Fruit fly (Drosophila melanogaster): ENCODE measurements around the gene CG1640.

Gene CG1640

dm6 chrX:13403962-13404830, 33.8 kb downstream of the CG1640 start, which contains the start of gene GstT4 (continued):
- TF ChIP-seq OdsH (GFP tag; optimal IDR thresholded peaks at IDR 0.05), result peak; percentile 86
- TF ChIP-seq cyc (GFP tag; optimal IDR thresholded peaks at IDR 0.05), result peak; percentile 80
- peak; percentile 99 for TF ChIP-seq CG6163 (GFP tag; IDR thresholded peaks at IDR 0.05)
- TF ChIP-seq CG4318 (GFP tag; optimal IDR thresholded peaks at IDR 0.05), result peak; percentile 16
- TF ChIP-seq eg (GFP tag; IDR thresholded peaks at IDR 0.05), result peak; percentile 99
- TF ChIP-seq CG8119 (GFP tag; IDR thresholded peaks at IDR 0.05), result peak; percentile 98
- TF ChIP-seq CG10631 (GFP tag; optimal IDR thresholded peaks at IDR 0.05), result peak; percentile 96
- peak; percentile 16 for TF ChIP-seq Blimp-1 (GFP tag; optimal IDR thresholded peaks at IDR 0.05)
- TF ChIP-seq CG10669 (GFP tag; optimal IDR thresholded peaks at IDR 0.05), result peak; percentile 69
- peak; percentile 89 for TF ChIP-seq CG3032 (tag; optimal IDR thresholded peaks at IDR 0.05)
- TF ChIP-seq CG3919 (GFP tag; optimal IDR thresholded peaks at IDR 0.05), result peak; percentile 92
- TF ChIP-seq Hr4 (GFP tag; optimal IDR thresholded peaks at IDR 0.05), result peak; percentile 69
- peak; percentile 96 for TF ChIP-seq svp (GFP tag)
- TF ChIP-seq CG11294 (GFP tag; IDR thresholded peaks at IDR 0.05), result peak; percentile 82
- TF ChIP-seq Eip78C (GFP tag), result peak; percentile 93

- TF ChIP-seq CG16779 (tag; optimal IDR thresholded peaks at IDR 0.05), result peak; percentile 44
- TF ChIP-seq topi (GFP tag; optimal IDR thresholded peaks at IDR 0.05), result no peak
- peak; percentile 79 for TF ChIP-seq dsx (GFP tag; optimal IDR thresholded peaks at IDR 0.05; ENCODE audit: poor library complexity, severe bottlenecking)
- TF ChIP-seq CG6276 (GFP tag; optimal IDR thresholded peaks at IDR 0.05), result peak; percentile 68
- peak; percentile 15 for TF ChIP-seq Hr4 (GFP tag; optimal IDR thresholded peaks at IDR 0.05)
- peak; percentile 51 for TF ChIP-seq Lpt (GFP tag; optimal IDR thresholded peaks at IDR 0.05)
- TF ChIP-seq CG15336 (GFP tag; IDR thresholded peaks at IDR 0.05), result peak; percentile 51; the same call in 1 of the 2 replicates
- TF ChIP-seq eg (GFP tag; IDR thresholded peaks at IDR 0.05), result peak; percentile 56; the same call in 2 of the 3 replicates
- TF ChIP-seq ss (GFP tag; optimal IDR thresholded peaks at IDR 0.05), result peak; percentile 65 to 87
- peak; percentile 4 for TF ChIP-seq CG1621 (tag; optimal IDR thresholded peaks at IDR 0.05)
- TF ChIP-seq CG9139 (GFP tag; optimal IDR thresholded peaks at IDR 0.05), result peak; percentile 62
- no peak for TF ChIP-seq CG6854 (GFP tag; optimal IDR thresholded peaks at IDR 0.05)
- TF ChIP-seq CG3919 (GFP tag; optimal IDR thresholded peaks at IDR 0.05), result no peak
- TF ChIP-seq CG8119 (GFP tag; IDR thresholded peaks at IDR 0.05), result peak; percentile 46; the same call in 2 of the 3 replicates
- TF ChIP-seq Hr38 (GFP tag; optimal IDR thresholded peaks at IDR 0.05), result no peak
- TF ChIP-seq spab (GFP tag; optimal IDR thresholded peaks at IDR 0.05), result peak; percentile 20
- TF ChIP-seq CG6808 (GFP tag; optimal IDR thresholded peaks at IDR 0.05), result peak; percentile 61
Measured at dm6 chrX:13406293-13406692, 35.9 kb downstream of the CG1640 start.

dm6 chrX:13407673-13408072, 37.3 kb downstream of the CG1640 start:
- no peak for TF ChIP-seq topi (GFP tag; optimal IDR thresholded peaks at IDR 0.05)
- no peak for TF ChIP-seq eg (GFP tag; IDR thresholded peaks at IDR 0.05)
- no peak for TF ChIP-seq CG3919 (GFP tag; optimal IDR thresholded peaks at IDR 0.05)
- no peak for TF ChIP-seq fd59A (GFP tag; optimal IDR thresholded peaks at IDR 0.05)
- TF ChIP-seq CG6276 (GFP tag; optimal IDR thresholded peaks at IDR 0.05), result no peak
- peak; percentile 38 for TF ChIP-seq Eip93F (GFP tag; optimal IDR thresholded peaks at IDR 0.05)
- peak; percentile 57 for TF ChIP-seq svp (GFP tag)
- no peak for TF ChIP-seq CG4318 (GFP tag; optimal IDR thresholded peaks at IDR 0.05)

DNA sequence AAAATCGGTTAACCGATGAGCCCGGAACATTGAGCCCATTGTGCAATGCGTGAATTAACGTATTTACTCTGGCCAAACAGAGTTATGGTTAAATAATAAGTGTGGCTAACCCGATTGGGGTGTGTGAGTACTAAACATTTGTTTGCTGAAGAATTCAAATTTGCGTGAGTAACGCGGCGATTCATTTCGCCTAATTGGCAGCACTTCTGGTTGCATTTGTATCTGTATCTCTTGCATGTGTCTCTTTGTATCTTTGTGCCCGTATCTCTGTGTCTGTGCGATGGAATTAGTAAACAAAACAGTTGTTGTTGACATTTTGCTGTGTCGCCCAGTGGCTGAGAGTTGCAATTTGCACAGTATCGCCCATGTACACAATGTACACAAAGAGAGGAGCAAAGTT, 40.5 kb downstream of the CG1640 start:
- peak; percentile 53 for TF ChIP-seq fkh (GFP tag; optimal IDR thresholded peaks at IDR 0.05)
- peak; percentile 97 for TF ChIP-seq CG6808 (GFP tag; optimal IDR thresholded peaks at IDR 0.05)
- TF ChIP-seq Sox14 (GFP tag; optimal IDR thresholded peaks at IDR 0.05), result no peak
- TF ChIP-seq svp (GFP tag), result no peak
- TF ChIP-seq CG3032 (tag; optimal IDR thresholded peaks at IDR 0.05), result no peak
- 0 out of 3 replicates have a peak, but pooled peaks have one; percentile 7 for TF ChIP-seq CG6163 (GFP tag; IDR thresholded peaks at IDR 0.05)
- TF ChIP-seq Eip78C (GFP tag), result peak; percentile 63
- TF ChIP-seq esn (GFP tag; optimal IDR thresholded peaks at IDR 0.05), result peak; percentile 3
- TF ChIP-seq net (GFP tag; optimal IDR thresholded peaks at IDR 0.05), result peak; percentile 23
- TF ChIP-seq CG11902 (GFP tag; optimal IDR thresholded peaks at IDR 0.05), result no peak
- TF ChIP-seq Met (GFP tag; optimal IDR thresholded peaks at IDR 0.05), result no peak
- TF ChIP-seq cyc (GFP tag; optimal IDR thresholded peaks at IDR 0.05), result no peak
- peak in 1 of 2 experiments; percentile 47 for TF ChIP-seq ss (GFP tag; optimal IDR thresholded peaks at IDR 0.05)
- TF ChIP-seq Eip75B (GFP tag; optimal IDR thresholded peaks at IDR 0.05), result no peak
- TF ChIP-seq Hr38 (GFP tag; optimal IDR thresholded peaks at IDR 0.05), result no peak
